Worm (Caenorhabditis elegans) whole organism, L4 larva: ENCODE results near the gene vps-2.

Experiments used
- F37D6.2 ChIP-seq: sonication (generic microtip); optimal IDR thresholded peaks from 2 replicates; lab custom pipeline; 2016; ENCODE audit warnings: mild to moderate bottlenecking, missing genetic modification characterization, missing compliant biosample characterization
- T26A8.4 ChIP-seq: fragments of 200-800 bp; sonication (Bioruptor generic); IDR thresholded peaks from 2 replicates; pipeline ENCODE4 v1.3.6; 2022; ENCODE audit warnings: missing genetic modification characterization, missing compliant biosample characterization
- ZK337.2 ChIP-seq: fragments of 200-800 bp; sonication (Bioruptor generic); IDR thresholded peaks from 2 replicates; pipeline ENCODE4 v1.3.6; 2022; ENCODE audit warnings: missing genetic modification reagents, missing genetic modification characterization, missing compliant biosample characterization
- aha-1 ChIP-seq: fragments of 150-350 bp; peaks from one replicate; lab custom pipeline; 2014; ENCODE audit warnings: missing biosample characterization, missing genetic modification characterization
- ceh-28 ChIP-seq: fragments of 150-350 bp; optimal IDR thresholded peaks from 2 replicates; lab custom pipeline; 2014; ENCODE audit warnings: missing biosample characterization, missing genetic modification reagents, missing genetic modification characterization
- ceh-44 ChIP-seq: fragments of 200-800 bp; sonication (Bioruptor generic); IDR thresholded peaks from 2 replicates; pipeline ENCODE4 v1.3.6; 2022; ENCODE audit warnings: missing genetic modification reagents, missing genetic modification characterization, missing compliant biosample characterization
- ces-1 ChIP-seq: fragments of 150-350 bp; sonication (generic microtip); optimal IDR thresholded peaks from 4 replicates; lab custom pipeline; 2014; ENCODE audit warnings: missing biosample characterization, missing genetic modification reagents, missing genetic modification characterization
- ctbp-1 ChIP-seq: fragments of 200-800 bp; sonication (Bioruptor generic); IDR thresholded peaks from 2 replicates; pipeline ENCODE4 v1.3.6; 2022; ENCODE audit warnings: missing genetic modification reagents, missing genetic modification characterization, missing compliant biosample characterization
- daf-12 ChIP-seq: fragments of 150-350 bp; optimal IDR thresholded peaks from 2 replicates; lab custom pipeline; 2014; ENCODE audit warnings: missing biosample characterization, missing genetic modification reagents, missing genetic modification characterization
- daf-16 ChIP-seq, 3 experiments: sonication (generic microtip); optimal IDR thresholded peaks; 2 replicates each; lab custom pipeline; 2016 to 2017; ENCODE audit warnings: missing genetic modification characterization in 3 of 3, missing genetic modification reagents in 3 of 3, mild to moderate bottlenecking in 2 of 3, missing compliant biosample characterization in 2 of 3, missing biosample characterization in 1 of 3, moderate library complexity in 1 of 3
- dmd-6 ChIP-seq: fragments of 200-800 bp; sonication (Bioruptor generic); IDR thresholded peaks from 2 replicates; pipeline ENCODE4 v1.3.6; 2022; ENCODE audit warnings: missing genetic modification reagents, missing genetic modification characterization, missing compliant biosample characterization
- dve-1 ChIP-seq: sonication (generic microtip); optimal IDR thresholded peaks from 2 replicates; lab custom pipeline; 2017; ENCODE audit warnings: antibody characterized with exemption, mild to moderate bottlenecking, missing genetic modification characterization, missing compliant biosample characterization; ENCODE audit not compliant: insufficient read depth
- egl-27 ChIP-seq: sonication (generic microtip); optimal IDR thresholded peaks from 3 replicates; lab custom pipeline; 2017; ENCODE audit warnings: missing biosample characterization, missing genetic modification reagents, missing genetic modification characterization
- egl-43 ChIP-seq: fragments of 200-800 bp; sonication (Bioruptor generic); IDR thresholded peaks from 2 replicates; pipeline ENCODE4 v1.3.6; 2022; ENCODE audit warnings: missing genetic modification reagents, missing genetic modification characterization, missing compliant biosample characterization
- fkh-10 ChIP-seq: fragments of 150-350 bp; optimal IDR thresholded peaks from 2 replicates; lab custom pipeline; 2014; ENCODE audit warnings: missing biosample characterization, missing genetic modification reagents, missing genetic modification characterization
- fos-1 ChIP-seq: fragments of 150-350 bp; optimal IDR thresholded peaks from 2 replicates; lab custom pipeline; 2014; ENCODE audit warnings: missing biosample characterization, missing genetic modification characterization
- hlh-11 ChIP-seq: fragments of 200-800 bp; sonication (Bioruptor generic); optimal IDR thresholded peaks from 2 replicates; lab custom pipeline; 2018; ENCODE audit warnings: mild to moderate bottlenecking, missing genetic modification characterization, missing compliant biosample characterization
- hlh-30 ChIP-seq: sonication (generic microtip); optimal IDR thresholded peaks from 2 replicates; lab custom pipeline; 2017; ENCODE audit warnings: antibody characterized with exemption, mild to moderate bottlenecking, missing genetic modification characterization, missing compliant biosample characterization; ENCODE audit not compliant: insufficient read depth
- jun-1 ChIP-seq: fragments of 150-350 bp; optimal IDR thresholded peaks from 2 replicates; lab custom pipeline; 2014; ENCODE audit warnings: missing biosample characterization, missing genetic modification reagents, missing genetic modification characterization
- lim-7 ChIP-seq: fragments of 200-800 bp; sonication (Bioruptor generic); IDR thresholded peaks from 2 replicates; pipeline ENCODE4 v1.3.6; 2022; ENCODE audit warnings: missing genetic modification characterization, missing compliant biosample characterization
- lin-1 ChIP-seq: fragments of 200-800 bp; sonication (Bioruptor generic); IDR thresholded peaks from 2 replicates; pipeline ENCODE4 v1.3.6; 2022; ENCODE audit warnings: missing genetic modification reagents, missing genetic modification characterization, missing compliant biosample characterization
- lin-15B ChIP-seq: fragments of 150-350 bp; sonication (generic microtip); optimal IDR thresholded peaks from 3 replicates; lab custom pipeline; 2014; ENCODE audit warnings: missing biosample characterization, missing genetic modification characterization
- madf-5 ChIP-seq, 2 experiments: fragments of 200-800 bp; sonication (Bioruptor generic); IDR thresholded peaks; 2 replicates each; pipeline ENCODE4 v1.3.6; 2022; ENCODE audit warnings: missing compliant biosample characterization in 2 of 2, missing genetic modification characterization in 2 of 2
- mdl-1 ChIP-seq, 2 experiments: fragments of 150-350 bp in 1 of 2; sonication (generic microtip) in 1 of 2; optimal IDR thresholded peaks; 2 replicates each; lab custom pipeline; 2014 to 2017; ENCODE audit warnings: missing biosample characterization in 2 of 2, missing genetic modification characterization in 2 of 2
- mep-1 ChIP-seq: fragments of 150-350 bp; sonication (generic microtip); optimal IDR thresholded peaks from 3 replicates; lab custom pipeline; 2014; ENCODE audit warnings: missing biosample characterization, missing genetic modification characterization
- mes-2 ChIP-seq: sonication (generic microtip); optimal IDR thresholded peaks from 2 replicates; lab custom pipeline; 2016; ENCODE audit warnings: missing genotype, mild to moderate bottlenecking, missing genetic modification characterization, missing compliant biosample characterization; ENCODE audit not compliant: poor library complexity, severe bottlenecking
- mxl-2 ChIP-seq: fragments of 200-800 bp; sonication (Bioruptor generic); conservative IDR thresholded peaks from 2 replicates; pipeline ENCODE4 v1.3.6; 2022; ENCODE audit warnings: missing genetic modification reagents, missing genetic modification characterization, missing compliant biosample characterization
- nhr-10 ChIP-seq: fragments of 150-350 bp; optimal IDR thresholded peaks from 2 replicates; lab custom pipeline; 2014; ENCODE audit warnings: missing biosample characterization, missing genetic modification characterization
- nhr-102 ChIP-seq: sonication (generic microtip); optimal IDR thresholded peaks from 2 replicates; lab custom pipeline; 2016; ENCODE audit warnings: mild to moderate bottlenecking, missing genetic modification characterization, moderate library complexity, missing compliant biosample characterization
- nhr-11 ChIP-seq: fragments of 150-350 bp; optimal IDR thresholded peaks from 2 replicates; lab custom pipeline; 2014; ENCODE audit warnings: missing biosample characterization, missing genetic modification characterization
- nhr-111 ChIP-seq: fragments of 200-800 bp; sonication (Bioruptor generic); optimal IDR thresholded peaks from 2 replicates; lab custom pipeline; 2018; ENCODE audit warnings: mild to moderate bottlenecking, missing genetic modification characterization, missing compliant biosample characterization
- nhr-25 ChIP-seq: sonication (generic microtip); optimal IDR thresholded peaks from 2 replicates; lab custom pipeline; 2017; ENCODE audit warnings: missing genetic modification characterization, mild to moderate bottlenecking, missing compliant biosample characterization, antibody characterized with exemption, moderate library complexity, borderline replicate concordance; ENCODE audit not compliant: insufficient read depth
- nhr-28 ChIP-seq: fragments of 150-350 bp; optimal IDR thresholded peaks from 2 replicates; lab custom pipeline; 2014; ENCODE audit warnings: missing biosample characterization, missing genetic modification characterization
- nhr-41 ChIP-seq: fragments of 200-800 bp; sonication (Bioruptor generic); IDR thresholded peaks from 2 replicates; pipeline ENCODE4 v1.3.6; 2022; ENCODE audit warnings: missing genetic modification reagents, missing genetic modification characterization, missing compliant biosample characterization
- nhr-42 ChIP-seq: fragments of 200-800 bp; sonication (Bioruptor generic); IDR thresholded peaks from 2 replicates; pipeline ENCODE4 v1.3.6; 2022; ENCODE audit warnings: missing genetic modification characterization, missing compliant biosample characterization
- nhr-48 ChIP-seq: sonication (generic microtip); optimal IDR thresholded peaks from 2 replicates; lab custom pipeline; 2016; ENCODE audit warnings: mild to moderate bottlenecking, missing genetic modification characterization, missing compliant biosample characterization
- nhr-76 ChIP-seq: fragments of 150-350 bp; optimal IDR thresholded peaks from 2 replicates; lab custom pipeline; 2014; ENCODE audit warnings: missing biosample characterization, missing genetic modification characterization
- nhr-77 ChIP-seq: fragments of 150-350 bp; optimal IDR thresholded peaks from 2 replicates; lab custom pipeline; 2014; ENCODE audit warnings: missing biosample characterization, missing genetic modification characterization
- pqm-1 ChIP-seq: sonication (generic microtip); optimal IDR thresholded peaks from 2 replicates; lab custom pipeline; 2017; ENCODE audit warnings: missing biosample characterization, missing genetic modification characterization
- rbr-2 ChIP-seq: sonication (generic microtip); optimal IDR thresholded peaks from 2 replicates; lab custom pipeline; 2016; ENCODE audit warnings: missing genotype, missing genetic modification characterization, missing compliant biosample characterization
- saeg-2 ChIP-seq: fragments of 200-800 bp; sonication (Bioruptor generic); IDR thresholded peaks from 2 replicates; pipeline ENCODE4 v1.3.6; 2022; ENCODE audit warnings: missing genetic modification reagents, missing genetic modification characterization, missing compliant biosample characterization
- set-16 ChIP-seq: fragments of 200-800 bp; sonication (Bioruptor generic); IDR thresholded peaks from 2 replicates; pipeline ENCODE4 v1.3.6; 2022; ENCODE audit warnings: missing genetic modification reagents, missing genetic modification characterization, missing compliant biosample characterization
- snpc-1.2 ChIP-seq: fragments of 200-800 bp; sonication (Bioruptor generic); IDR thresholded peaks from 2 replicates; pipeline ENCODE4 v1.3.6; 2022; ENCODE audit warnings: missing genetic modification reagents, missing genetic modification characterization, missing compliant biosample characterization
- snpc-4 ChIP-seq: fragments of 150-350 bp; optimal IDR thresholded peaks from 2 replicates; lab custom pipeline; 2014; ENCODE audit warnings: missing biosample characterization, missing genetic modification characterization
- tra-1 ChIP-seq: fragments of 200-800 bp; sonication (Bioruptor generic); IDR thresholded peaks from 2 replicates; pipeline ENCODE4 v1.3.6; 2022; ENCODE audit warnings: missing genetic modification reagents, missing genetic modification characterization, missing compliant biosample characterization
- unc-62 ChIP-seq, 3 experiments: fragments of 150-350 bp in 1 of 3; sonication (generic microtip); optimal IDR thresholded peaks in 2 of 3; peaks in 1 of 3; 1 replicate in 1 of 3; 2 replicates in 2 of 3; lab custom pipeline; 2014 to 2017; ENCODE audit warnings: missing biosample characterization in 3 of 3, missing genetic modification characterization in 3 of 3, missing genetic modification reagents in 3 of 3, missing genotype in 1 of 3
- vab-7 ChIP-seq: fragments of 200-800 bp; sonication (Bioruptor generic); IDR thresholded peaks from 2 replicates; pipeline ENCODE4 v1.3.6; 2022; ENCODE audit warnings: missing genetic modification reagents, missing genetic modification characterization, missing compliant biosample characterization
- zag-1 ChIP-seq: fragments of 150-350 bp; optimal IDR thresholded peaks from 2 replicates; lab custom pipeline; 2014; ENCODE audit warnings: missing biosample characterization, missing genetic modification characterization
- ztf-11 ChIP-seq: fragments of 150-350 bp; optimal IDR thresholded peaks from 2 replicates; lab custom pipeline; 2014; ENCODE audit warnings: missing biosample characterization, missing genetic modification characterization
- ztf-7 ChIP-seq: fragments of 150-350 bp; optimal IDR thresholded peaks from 2 replicates; lab custom pipeline; 2014; ENCODE audit warnings: missing biosample characterization, missing genetic modification characterization

Gene vps-2

DNA sequence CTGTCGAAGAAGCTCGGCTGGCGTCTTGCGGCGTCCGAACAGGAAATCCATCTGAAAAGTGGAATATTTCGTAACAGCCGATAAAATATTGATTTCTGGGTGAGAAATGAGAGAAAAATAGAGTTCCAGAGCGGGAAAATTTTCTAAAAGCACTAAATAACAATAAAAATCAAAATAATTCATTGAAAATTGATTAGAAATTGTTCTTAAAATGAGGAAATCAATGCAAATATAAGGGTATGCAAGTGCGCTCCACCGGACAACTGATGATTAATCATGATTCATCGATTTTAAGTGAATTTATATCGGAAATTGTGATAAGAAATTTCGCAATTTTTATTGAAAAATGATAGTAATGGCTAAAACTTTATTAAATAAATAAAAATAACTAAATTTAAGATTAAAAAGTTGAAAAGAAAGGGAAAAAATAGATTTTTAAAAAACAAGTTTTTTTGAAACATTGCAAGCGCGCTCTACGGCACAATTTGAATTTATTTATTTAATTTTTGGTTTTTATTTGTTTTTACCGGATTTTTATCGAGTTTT is at the start of gene vps-2, which contains the start of gene tiar-2:
Gene vps-2, minus strand, starts transcription at position 51 of the 546 bp plus-strand sequence.
Gene tiar-2, plus strand, starts transcription at position 520 of the 546 bp plus-strand sequence.
- TF ChIP-seq saeg-2 (GFP tag; lab: Robert Waterston, UW): no peak
- no peak for TF ChIP-seq lin-1
- TF ChIP-seq lim-7 (GFP tag; lab: Robert Waterston, UW): no peak
- TF ChIP-seq nhr-10 (tag; lab: Kevin White, UChicago): no peak
- TF ChIP-seq ztf-11 (tag; lab: Kevin White, UChicago): no peak
- TF ChIP-seq dmd-6 (GFP tag; lab: Robert Waterston, UW): no peak
- no peak for TF ChIP-seq nhr-42 (GFP tag; lab: Robert Waterston, UW)
- TF ChIP-seq aha-1 (tag; lab: Kevin White, UChicago): no peak
- no peak for TF ChIP-seq ceh-44
- no peak for TF ChIP-seq lin-15B (tag; lab: Kevin White, UChicago)
- TF ChIP-seq tra-1 (GFP tag; lab: Robert Waterston, UW): no peak
- no peak for TF ChIP-seq set-16 (GFP tag; lab: Robert Waterston, UW)
- peak in 1 of 2 experiments; percentile 64 for TF ChIP-seq unc-62 (GFP tag; optimal IDR thresholded peaks at IDR 0.05 in 1 of 2; lab: Kevin White, UChicago)
- TF ChIP-seq unc-62 (tag; optimal IDR thresholded peaks at IDR 0.05; lab: Kevin White, UChicago): no peak
- TF ChIP-seq pqm-1: peak; percentile 64
- TF ChIP-seq nhr-111: no peak
- TF ChIP-seq rbr-2 (tag; lab: Kevin White, UChicago): peak; percentile 62
- TF ChIP-seq mes-2 (tag; lab: Kevin White, UChicago): peak; percentile 46
- no peak for TF ChIP-seq nhr-41
- peak; percentile 44 for TF ChIP-seq nhr-77
- TF ChIP-seq mxl-2 (GFP tag; lab: Robert Waterston, UW): no peak
- TF ChIP-seq F37D6.2 (tag; lab: Kevin White, UChicago): peak; percentile 41
- no peak for TF ChIP-seq snpc-1.2 (GFP tag; lab: Robert Waterston, UW)
- no peak for TF ChIP-seq madf-5 (GFP tag; IDR thresholded peaks at IDR 0.05; lab: Robert Waterston, UW)
- TF ChIP-seq daf-12: no peak
- peak; percentile 46 for TF ChIP-seq hlh-11 (tag; lab: Kevin White, UChicago)
- TF ChIP-seq nhr-48 (tag; lab: Kevin White, UChicago): no peak
- no peak for TF ChIP-seq egl-43 (GFP tag; lab: Robert Waterston, UW)
- peak; percentile 80 for TF ChIP-seq ztf-7 (tag; lab: Kevin White, UChicago)
- no peak for TF ChIP-seq egl-27 (tag; lab: Kevin White, UChicago)
- TF ChIP-seq nhr-102: peak; percentile 26
- TF ChIP-seq dve-1 (tag; lab: Kevin White, UChicago): peak; percentile 41
- no peak for TF ChIP-seq daf-16 (GFP tag; optimal IDR thresholded peaks at IDR 0.05; lab: Kevin White, UChicago)
- TF ChIP-seq daf-16 (tag; optimal IDR thresholded peaks at IDR 0.05; lab: Kevin White, UChicago): peak; percentile 41
- peak; percentile 59 for TF ChIP-seq hlh-30 (tag; lab: Kevin White, UChicago)
- TF ChIP-seq ZK337.2 (GFP tag; lab: Robert Waterston, UW): no peak
- TF ChIP-seq ceh-28 (tag; lab: Kevin White, UChicago): no peak
- no peak for TF ChIP-seq jun-1 (tag; lab: Kevin White, UChicago)
- peak; percentile 77 for TF ChIP-seq mep-1 (tag; lab: Kevin White, UChicago)
- TF ChIP-seq nhr-76 (tag; lab: Kevin White, UChicago): no peak
- 0 out of 2 replicates have a peak, but pooled peaks have one; percentile 15 for TF ChIP-seq ctbp-1
- peak; percentile 6 for TF ChIP-seq fkh-10
- TF ChIP-seq T26A8.4 (GFP tag; lab: Robert Waterston, UW): no peak
- peak; percentile 75 for TF ChIP-seq fos-1 (tag; lab: Kevin White, UChicago)
- peak; percentile 46 for TF ChIP-seq nhr-28 (tag; lab: Kevin White, UChicago)
- TF ChIP-seq nhr-11 (tag; lab: Kevin White, UChicago): no peak
- no peak for TF ChIP-seq zag-1 (tag; lab: Kevin White, UChicago)
- TF ChIP-seq vab-7 (GFP tag; lab: Robert Waterston, UW): no peak
- no peak for TF ChIP-seq mdl-1 (tag; optimal IDR thresholded peaks at IDR 0.05; lab: Kevin White, UChicago)
- TF ChIP-seq snpc-4 (tag; lab: Kevin White, UChicago): no peak
- TF ChIP-seq ces-1 (GFP tag; lab: Kevin White, UChicago): peak; percentile 71
- TF ChIP-seq nhr-25 (tag; lab: Kevin White, UChicago): no peak
